Worm (Caenorhabditis elegans): ENCODE measurements around the gene vrk-1.
A peak's percentile ranks its signal among the peaks of the same experiment; 100 is the strongest.
"Not testable (repeated sequence)": the region's sequence is repeated elsewhere in the genome, so short reads cannot be mapped to it uniquely, and the experiment has no call there.

vrk-1 gene

DNA sequence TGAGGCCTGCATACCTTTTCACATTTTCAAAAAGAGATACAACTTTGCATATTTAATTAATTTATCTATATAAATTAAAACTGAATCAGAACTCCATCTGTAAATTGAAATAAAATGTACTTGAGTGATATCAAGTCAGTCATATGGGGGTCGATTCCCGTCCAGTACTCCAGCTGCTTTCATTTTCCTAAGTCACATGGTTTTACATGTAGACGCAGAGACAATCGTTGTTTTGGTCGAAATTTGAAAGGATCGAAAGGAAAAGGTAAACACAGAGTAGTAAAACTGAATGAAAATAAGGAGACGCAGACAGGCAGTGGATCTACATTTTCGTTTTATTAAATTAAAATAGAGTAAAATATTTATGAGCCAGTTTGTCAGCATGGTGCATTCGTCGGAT, 47.6 kb upstream of the vrk-1 start (continued):
- TF ChIP-seq skn-1 (tag; optimal IDR thresholded peaks at IDR 0.05) (no peak), aly-2 (tag; optimal IDR thresholded peaks at IDR 0.05) (no peak), nhr-21 (tag; optimal IDR thresholded peaks at IDR 0.05) (no peak), C34F6.9 (tag; optimal IDR thresholded peaks at IDR 0.05) (peak; percentile 46), nhr-25 (tag; optimal IDR thresholded peaks at IDR 0.05) (peak; percentile 3), ZK546.5 (tag; optimal IDR thresholded peaks at IDR 0.05) (no peak), nhr-12 (tag; optimal IDR thresholded peaks at IDR 0.05) (no peak), peb-1 (tag; optimal IDR thresholded peaks at IDR 0.05) (no peak), lin-11 (tag; optimal IDR thresholded peaks at IDR 0.05) (no peak), sma-9 (GFP tag; optimal IDR thresholded peaks at IDR 0.05) (peak; percentile 64), sma-9 (tag; optimal IDR thresholded peaks at IDR 0.05) (no peak), dmd-4 (tag; optimal IDR thresholded peaks at IDR 0.05) (no peak)

DNA sequence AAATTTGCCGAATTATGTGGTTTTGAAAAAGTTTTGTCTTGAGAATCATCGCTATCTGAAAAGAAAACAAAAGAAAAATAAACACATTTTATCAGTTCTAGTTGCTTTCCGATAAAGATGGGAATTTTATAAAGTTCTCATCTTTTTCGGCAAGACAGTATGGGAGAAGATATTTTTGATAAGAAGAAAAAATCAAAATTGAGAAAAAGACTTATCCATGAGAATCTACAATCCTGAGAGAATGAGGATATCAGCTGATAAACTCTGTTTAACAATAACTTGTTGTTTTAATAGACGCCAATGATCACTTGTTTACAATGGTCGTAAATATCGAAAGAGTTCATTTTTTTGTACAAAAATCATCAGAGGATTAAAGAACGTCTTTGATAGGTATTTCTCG, 45.7 kb upstream of the vrk-1 start, which contains the start of gene F55C12.6:
Gene F55C12.6 (minus strand): TSS at position 101 of the 400 bp plus-strand sequence.
- TF ChIP-seq aly-2 (tag; optimal IDR thresholded peaks at IDR 0.05) (no peak), skn-1 (tag; optimal IDR thresholded peaks at IDR 0.05) (no peak), elt-3 (tag; optimal IDR thresholded peaks at IDR 0.05) (no peak), nhr-6 (tag; optimal IDR thresholded peaks at IDR 0.05) (no peak)

DNA sequence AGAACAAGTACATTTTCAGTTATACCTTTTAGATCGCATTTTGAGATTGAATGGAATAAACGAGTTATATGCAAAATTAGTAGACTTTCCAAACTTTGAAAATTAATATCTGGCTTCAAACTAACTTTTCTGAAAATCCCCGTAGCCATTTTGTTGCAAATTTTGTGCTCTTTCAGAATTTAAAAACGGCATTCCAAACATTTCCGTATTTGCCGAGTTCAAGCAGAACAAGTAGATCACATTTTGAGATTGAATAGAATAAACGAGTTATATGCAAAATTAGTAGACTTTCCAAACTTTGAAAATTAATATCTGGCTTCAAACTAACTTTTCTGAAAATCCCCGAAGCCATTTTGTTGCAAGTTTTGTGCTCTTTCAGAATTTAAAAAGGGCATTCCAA, 45.3 kb upstream of the vrk-1 start, which contains the start of gene F55C12.2:
Gene F55C12.2 (plus strand): TSS at position 301 of the 400 bp plus-strand sequence.
- TF ChIP-seq zag-1, ztf-4, mdl-1 (tag; optimal IDR thresholded peaks at IDR 0.05): not testable (repeated sequence)

DNA sequence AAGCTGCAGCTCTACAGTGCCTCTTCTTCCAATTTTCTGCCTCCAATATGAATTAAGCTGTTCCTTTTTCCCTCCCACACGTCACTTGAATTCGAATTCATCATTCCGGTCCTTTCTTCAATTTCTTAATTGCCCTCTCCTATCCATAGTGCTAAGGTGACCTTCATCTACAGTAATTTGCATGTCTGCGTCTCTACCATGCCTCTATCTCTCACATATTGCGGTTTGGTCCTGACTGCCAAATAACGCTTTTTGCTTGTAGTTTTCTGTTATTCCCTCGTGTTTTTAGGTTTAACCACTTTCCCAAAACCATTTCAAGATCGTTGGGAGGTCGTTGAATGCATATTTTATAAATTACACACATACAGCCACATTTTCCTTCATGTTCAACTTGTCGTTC, 41.1 kb upstream of the vrk-1 start:
- peak; percentile 72 for TF ChIP-seq nhr-25 (tag; optimal IDR thresholded peaks at IDR 0.05)
- TF ChIP-seq nhr-11 (tag; optimal IDR thresholded peaks at IDR 0.05) = no peak
- no peak for TF ChIP-seq unc-39 (tag; optimal IDR thresholded peaks at IDR 0.05)
- peak in 1 of 2 experiments; percentile 10 for TF ChIP-seq lsy-2 (tag; optimal IDR thresholded peaks at IDR 0.05)
- TF ChIP-seq snpc-4 (tag; optimal IDR thresholded peaks at IDR 0.05) = no peak
- peak; percentile 22 for TF ChIP-seq C34F6.9 (tag; optimal IDR thresholded peaks at IDR 0.05)
- TF ChIP-seq ceh-16 (tag; optimal IDR thresholded peaks at IDR 0.05) = peak; percentile 3

DNA sequence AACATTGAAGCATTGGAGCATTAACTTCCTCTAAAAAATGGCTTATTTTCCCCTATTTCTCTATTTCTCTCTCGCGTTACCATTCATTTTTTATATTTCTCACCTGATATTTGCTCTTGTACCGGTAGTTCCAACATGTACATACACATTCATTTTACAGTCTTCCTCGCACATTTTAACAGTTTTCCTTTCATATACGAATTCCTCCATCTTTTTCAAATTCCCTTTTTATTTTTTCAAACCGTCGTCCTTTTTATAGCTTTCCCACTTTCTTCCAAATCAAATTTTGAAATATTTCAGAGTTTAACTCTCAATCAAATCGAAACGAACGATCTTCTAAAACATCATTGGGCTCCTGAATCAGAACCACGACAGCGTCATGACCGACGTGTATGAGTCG, 37.5 kb upstream of the vrk-1 start, which contains the start of gene rfip-1:
Gene rfip-1 (plus strand): TSS at position 301 of the 400 bp plus-strand sequence.
- TF ChIP-seq sma-3 (GFP tag; optimal IDR thresholded peaks at IDR 0.05) = no peak
- no peak for TF ChIP-seq elt-1 (tag; optimal IDR thresholded peaks at IDR 0.05)
- TF ChIP-seq dmd-4 (tag; optimal IDR thresholded peaks at IDR 0.05) = no peak
- TF ChIP-seq sma-9 (GFP tag; optimal IDR thresholded peaks at IDR 0.05) = no peak
- TF ChIP-seq sma-9 (tag; optimal IDR thresholded peaks at IDR 0.05) = no peak
- no peak for TF ChIP-seq ztf-1 (GFP tag; conservative IDR thresholded peaks at IDR 0.05)
- no peak for TF ChIP-seq lin-11 (tag; optimal IDR thresholded peaks at IDR 0.05)
- no peak for TF ChIP-seq ztf-4 (tag; optimal IDR thresholded peaks at IDR 0.05)

DNA sequence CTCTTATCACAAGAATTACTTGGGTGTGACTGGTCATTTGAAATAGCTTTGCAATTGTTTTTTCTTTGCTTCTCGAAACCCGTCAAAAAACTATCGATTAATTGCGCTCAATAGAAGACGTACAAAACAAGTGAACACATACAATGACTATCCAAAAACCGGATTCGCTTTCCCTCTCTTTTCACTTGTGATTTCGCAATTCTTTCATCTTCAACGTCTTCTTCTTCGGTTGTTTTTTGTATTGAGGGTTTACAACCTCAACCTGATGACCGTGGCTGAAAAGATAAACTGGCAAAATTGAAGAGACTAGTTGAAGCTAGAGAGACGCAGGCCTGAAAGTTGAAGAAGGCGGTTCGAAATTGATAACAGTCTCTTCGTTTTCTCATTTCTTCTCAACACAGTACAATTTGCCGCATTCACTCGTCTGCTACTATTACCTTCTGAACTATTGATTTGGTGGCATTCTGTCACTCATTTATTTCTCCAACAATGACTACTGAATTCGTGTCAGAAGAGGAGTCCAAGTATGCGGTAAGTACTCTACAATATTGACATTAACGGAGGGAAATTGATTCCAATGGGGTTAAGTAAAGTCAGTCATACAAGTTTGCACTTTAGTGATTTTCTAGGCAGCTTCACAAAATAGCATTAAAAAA, 35.7 kb upstream of the vrk-1 start:
- TF ChIP-seq alr-1 (tag; optimal IDR thresholded peaks at IDR 0.05) = no peak
- TF ChIP-seq sem-4 (tag; optimal IDR thresholded peaks at IDR 0.05) = no peak
- no peak for TF ChIP-seq egl-27 (tag; optimal IDR thresholded peaks at IDR 0.05)
- no peak for TF ChIP-seq mbf-1 (tag; optimal IDR thresholded peaks at IDR 0.05)
- no peak for TF ChIP-seq unc-39 (tag; optimal IDR thresholded peaks at IDR 0.05)
- TF ChIP-seq nhr-237 (tag; optimal IDR thresholded peaks at IDR 0.05) = no peak
- TF ChIP-seq nhr-21 (tag; optimal IDR thresholded peaks at IDR 0.05) = peak; percentile 52
- TF ChIP-seq nhr-12 (tag; optimal IDR thresholded peaks at IDR 0.05) = no peak
- TF ChIP-seq R02D3.7 (tag; optimal IDR thresholded peaks at IDR 0.05) = no peak
- TF ChIP-seq lin-11 (tag; optimal IDR thresholded peaks at IDR 0.05) = no peak
- no peak for TF ChIP-seq ZK546.5 (tag; optimal IDR thresholded peaks at IDR 0.05)
- no peak for TF ChIP-seq mdl-1 (tag; optimal IDR thresholded peaks at IDR 0.05)
- peak; percentile 18 for TF ChIP-seq sma-3 (GFP tag; optimal IDR thresholded peaks at IDR 0.05)
- TF ChIP-seq sma-9 (GFP tag; optimal IDR thresholded peaks at IDR 0.05) = no peak
- TF ChIP-seq sma-9 (tag; optimal IDR thresholded peaks at IDR 0.05) = no peak
- TF ChIP-seq blmp-1 (tag; optimal IDR thresholded peaks at IDR 0.05; ENCODE audit: insufficient read depth) = peak; percentile 94
- no peak for TF ChIP-seq elt-3 (tag; optimal IDR thresholded peaks at IDR 0.05)
- TF ChIP-seq C34F6.9 (tag; optimal IDR thresholded peaks at IDR 0.05) = peak; percentile 9
- no peak for TF ChIP-seq ceh-16 (tag; optimal IDR thresholded peaks at IDR 0.05)
- TF ChIP-seq nhr-25 (tag; optimal IDR thresholded peaks at IDR 0.05) = peak; percentile 91
- TF ChIP-seq unc-62 (GFP tag; optimal IDR thresholded peaks at IDR 0.05) = no peak
- TF ChIP-seq nhr-23 (tag; optimal IDR thresholded peaks at IDR 0.05) = no peak
- peak; percentile 18 for TF ChIP-seq F13H6.1 (tag; optimal IDR thresholded peaks at IDR 0.05)
- no peak for TF ChIP-seq nhr-10 (tag; optimal IDR thresholded peaks at IDR 0.05)
- no peak for TF ChIP-seq dmd-4 (tag; optimal IDR thresholded peaks at IDR 0.05)
- no peak for TF ChIP-seq unc-55 (GFP tag; optimal IDR thresholded peaks at IDR 0.05)
- no peak for TF ChIP-seq peb-1 (tag; optimal IDR thresholded peaks at IDR 0.05)
- TF ChIP-seq elt-1 (tag; optimal IDR thresholded peaks at IDR 0.05) = no peak
- TF ChIP-seq zag-1 (tag; optimal IDR thresholded peaks at IDR 0.05) = no peak
- no peak for TF ChIP-seq ama-1 (optimal IDR thresholded peaks at IDR 0.05)
- no peak for TF ChIP-seq ztf-1 (GFP tag; conservative IDR thresholded peaks at IDR 0.05)
- peak; percentile 31 for TF ChIP-seq nhr-129 (tag; optimal IDR thresholded peaks at IDR 0.05)

All from whole organism, L2 larva.